Fruit fly (Drosophila melanogaster) whole organism, embryonic: ENCODE data around the gene Hexo1.
A peak's percentile ranks its signal among the peaks of the same experiment; 100 is the strongest.

Experiments used
- CG10431 ChIP-seq: fragments of 200-800 bp; sonication (Bioruptor generic); optimal IDR thresholded peaks from 3 replicates; lab custom pipeline; 2018; ENCODE audit warnings: missing biosample characterization, mild to moderate bottlenecking, missing genetic modification characterization
- CG10654 ChIP-seq: fragments of 200-800 bp; sonication (Bioruptor generic); optimal IDR thresholded peaks from 2 replicates; lab custom pipeline; 2016; ENCODE audit warnings: missing biosample characterization, missing genetic modification characterization
- CG11247 ChIP-seq: fragments of 200-800 bp; sonication (Bioruptor generic); IDR thresholded peaks from 2 replicates; pipeline ENCODE4 v1.3.6; 2022; ENCODE audit warnings: missing biosample characterization, missing genetic modification characterization
- CG12155 ChIP-seq: fragments of 200-800 bp; sonication (Bioruptor generic); optimal IDR thresholded peaks from 3 replicates; lab custom pipeline; 2016; ENCODE audit warnings: missing biosample characterization, missing genetic modification characterization
- CG13424 ChIP-seq: fragments of 200-800 bp; sonication (Bioruptor generic); optimal IDR thresholded peaks from 2 replicates; lab custom pipeline; 2019; ENCODE audit warnings: missing biosample characterization, mild to moderate bottlenecking, missing genetic modification characterization, moderate library complexity
- CG1602 ChIP-seq: fragments of 200-800 bp; sonication (Bioruptor generic); optimal IDR thresholded peaks from 3 replicates; lab custom pipeline; 2016; ENCODE audit warnings: missing biosample characterization, missing genetic modification characterization
- CG17186 ChIP-seq: fragments of 200-800 bp; sonication (Bioruptor generic); optimal IDR thresholded peaks from 3 replicates; lab custom pipeline; 2017; ENCODE audit warnings: missing biosample characterization, missing genetic modification reagents, missing genetic modification characterization
- CG34376 ChIP-seq: fragments of 200-800 bp; sonication (Bioruptor generic); optimal IDR thresholded peaks from 2 replicates; lab custom pipeline; 2018; ENCODE audit warnings: missing biosample characterization, mild to moderate bottlenecking, missing genetic modification characterization
- CG3995 ChIP-seq: fragments of 200-800 bp; sonication (Bioruptor generic); optimal IDR thresholded peaks from 3 replicates; lab custom pipeline; 2016; ENCODE audit warnings: missing biosample characterization, missing genetic modification characterization
- CG43689 ChIP-seq: fragments of 200-800 bp; sonication (Bioruptor generic); IDR thresholded peaks from 2 replicates; pipeline ENCODE4 v1.3.6; 2022; ENCODE audit warnings: missing biosample characterization, missing genetic modification characterization
- CG4730 ChIP-seq: fragments of 200-800 bp; sonication (Bioruptor generic); IDR thresholded peaks from 2 replicates; pipeline ENCODE4 v1.3.6; 2022; ENCODE audit warnings: missing biosample characterization, missing genetic modification characterization
- CG7556 ChIP-seq: fragments of 200-800 bp; sonication (Bioruptor generic); optimal IDR thresholded peaks from 2 replicates; lab custom pipeline; 2017; ENCODE audit warnings: missing biosample characterization, mild to moderate bottlenecking, missing genetic modification characterization
- Deaf1 ChIP-seq: fragments of 200-800 bp; optimal IDR thresholded peaks from 3 replicates; lab custom pipeline; 2019; ENCODE audit warnings: missing biosample characterization, mild to moderate bottlenecking, missing genetic modification characterization, moderate library complexity
- Dref ChIP-seq: fragments of 200-800 bp; sonication (Bioruptor generic); IDR thresholded peaks from 2 replicates; pipeline ENCODE4 v1.3.6; 2022; ENCODE audit warnings: missing biosample characterization, missing genetic modification characterization
- Drgx ChIP-seq: fragments of 200-800 bp; sonication (Bioruptor generic); IDR thresholded peaks from 2 replicates; pipeline ENCODE4 v1.3.6; 2022; ENCODE audit warnings: missing biosample characterization, missing genetic modification characterization
- E2f1 ChIP-seq: fragments of 200-800 bp; sonication (Bioruptor generic); IDR thresholded peaks from 2 replicates; pipeline ENCODE4 v1.3.6; 2022; ENCODE audit warnings: missing biosample characterization, missing genetic modification characterization
- Elba2 ChIP-seq: fragments of 200-800 bp; sonication (Bioruptor generic); optimal IDR thresholded peaks from 3 replicates; lab custom pipeline; 2016; ENCODE audit warnings: missing biosample characterization, missing genetic modification characterization
- Fer1 ChIP-seq: fragments of 200-800 bp; sonication (Bioruptor generic); optimal IDR thresholded peaks from 2 replicates; lab custom pipeline; 2017; ENCODE audit warnings: missing biosample characterization, mild to moderate bottlenecking, missing genetic modification characterization
- GATAe ChIP-seq: fragments of 200-800 bp; sonication (Bioruptor generic); conservative IDR thresholded peaks from 2 replicates; pipeline ENCODE4 v1.3.6; 2022; ENCODE audit warnings: missing biosample characterization, missing genetic modification characterization
- HmgZ ChIP-seq: fragments of 200-800 bp; sonication (Bioruptor generic); optimal IDR thresholded peaks from 2 replicates; lab custom pipeline; 2018; ENCODE audit warnings: missing biosample characterization, mild to moderate bottlenecking, missing genetic modification characterization
- Meics ChIP-seq: fragments of 200-800 bp; sonication (Bioruptor generic); optimal IDR thresholded peaks from 2 replicates; lab custom pipeline; 2017; ENCODE audit warnings: missing biosample characterization, mild to moderate bottlenecking, missing genetic modification characterization
- Rx ChIP-seq: fragments of 200-800 bp; sonication (Bioruptor generic); IDR thresholded peaks from 2 replicates; pipeline ENCODE4 v1.3.6; 2022; ENCODE audit warnings: missing biosample characterization, missing genetic modification characterization
- Sox100B ChIP-seq: fragments of 200-800 bp; sonication (Bioruptor generic); optimal IDR thresholded peaks from 3 replicates; lab custom pipeline; 2018; ENCODE audit warnings: missing biosample characterization, mild to moderate bottlenecking, missing genetic modification characterization
- Sry-β ChIP-seq: fragments of 200-800 bp; sonication (Bioruptor generic); optimal IDR thresholded peaks from 2 replicates; lab custom pipeline; 2018; ENCODE audit warnings: missing biosample characterization, mild to moderate bottlenecking, missing genetic modification characterization, moderate library complexity
- Taf1 ChIP-seq: fragments of 200-800 bp; sonication (Bioruptor generic); IDR thresholded peaks from 2 replicates; pipeline ENCODE4 v1.3.6; 2022; ENCODE audit warnings: missing biosample characterization, missing genetic modification characterization
- Tbp ChIP-seq: fragments of >200 bp; optimal IDR thresholded peaks from 2 replicates; lab custom pipeline; 2018; ENCODE audit warnings: missing biosample characterization, missing genetic modification characterization
- YL-1 ChIP-seq: fragments of 200-800 bp; sonication (Bioruptor generic); optimal IDR thresholded peaks from 3 replicates; lab custom pipeline; 2017; ENCODE audit warnings: missing biosample characterization, mild to moderate bottlenecking, missing genetic modification characterization
- abd-A ChIP-seq: fragments of 200-800 bp; sonication (Bioruptor generic); optimal IDR thresholded peaks from 3 replicates; lab custom pipeline; 2019; ENCODE audit warnings: missing biosample characterization, mild to moderate bottlenecking, missing genetic modification characterization, moderate library complexity
- ac ChIP-seq: fragments of 200-800 bp; sonication (Bioruptor generic); optimal IDR thresholded peaks from 3 replicates; lab custom pipeline; 2017; ENCODE audit warnings: missing biosample characterization, mild to moderate bottlenecking, missing genetic modification characterization
- cato ChIP-seq: fragments of 200-800 bp; sonication (Bioruptor generic); optimal IDR thresholded peaks from 2 replicates; lab custom pipeline; 2016; ENCODE audit warnings: missing biosample characterization, missing genetic modification characterization, borderline replicate concordance
- da ChIP-seq: fragments of 200-800 bp; sonication (Bioruptor generic); optimal IDR thresholded peaks from 2 replicates; lab custom pipeline; 2016; ENCODE audit warnings: missing biosample characterization, missing genetic modification characterization
- danr ChIP-seq: fragments of 200-800 bp; sonication (Bioruptor generic); IDR thresholded peaks from 2 replicates; pipeline ENCODE4 v1.3.6; 2022; ENCODE audit warnings: missing biosample characterization, missing genetic modification characterization
- dysf ChIP-seq: fragments of 200-800 bp; sonication (Bioruptor generic); IDR thresholded peaks from 3 replicates; pipeline ENCODE4 v1.3.6; 2022; ENCODE audit warnings: missing biosample characterization, missing genetic modification characterization
- fd64A ChIP-seq: fragments of 200-800 bp; sonication (Bioruptor generic); optimal IDR thresholded peaks from 3 replicates; lab custom pipeline; 2018; ENCODE audit warnings: missing biosample characterization, mild to moderate bottlenecking, missing genetic modification characterization
- gce ChIP-seq: fragments of 200-800 bp; sonication (Bioruptor generic); IDR thresholded peaks from 3 replicates; pipeline ENCODE4 v1.3.6; 2022; ENCODE audit warnings: missing biosample characterization, missing genetic modification characterization
- gsb ChIP-seq: fragments of 200-800 bp; sonication (Bioruptor generic); IDR thresholded peaks from 2 replicates; pipeline ENCODE4 v1.3.6; 2022; ENCODE audit warnings: missing biosample characterization, missing genetic modification characterization
- lbe ChIP-seq: fragments of 200-800 bp; sonication (Bioruptor generic); optimal IDR thresholded peaks from 2 replicates; lab custom pipeline; 2016; ENCODE audit warnings: missing biosample characterization, mild to moderate bottlenecking, missing genetic modification characterization
- maf-S ChIP-seq: fragments of 200-800 bp; sonication (Bioruptor generic); optimal IDR thresholded peaks from 2 replicates; lab custom pipeline; 2016; ENCODE audit warnings: missing biosample characterization, missing genetic modification characterization
- mirr ChIP-seq: fragments of 200-800 bp; sonication (Bioruptor generic); optimal IDR thresholded peaks from 3 replicates; lab custom pipeline; 2018; ENCODE audit warnings: missing biosample characterization, mild to moderate bottlenecking, missing genetic modification characterization
- nerfin-1 ChIP-seq: fragments of 200-800 bp; sonication (Bioruptor generic); optimal IDR thresholded peaks from 3 replicates; lab custom pipeline; 2019; ENCODE audit warnings: missing biosample characterization, mild to moderate bottlenecking, missing genetic modification characterization, moderate library complexity
- odd ChIP-seq: fragments of 200-800 bp; sonication (Bioruptor generic); optimal IDR thresholded peaks from 2 replicates; lab custom pipeline; 2017; ENCODE audit warnings: missing biosample characterization, mild to moderate bottlenecking, missing genetic modification characterization
- pb ChIP-seq: fragments of 200-800 bp; sonication (Bioruptor generic); optimal IDR thresholded peaks from 3 replicates; lab custom pipeline; 2016; ENCODE audit warnings: missing biosample characterization, missing genetic modification characterization
- ranshi ChIP-seq: fragments of 200-800 bp; sonication (Bioruptor generic); IDR thresholded peaks from 2 replicates; pipeline ENCODE4 v1.3.6; 2022; ENCODE audit warnings: missing biosample characterization, missing genetic modification characterization
- repo ChIP-seq: fragments of 200-800 bp; sonication (Bioruptor generic); optimal IDR thresholded peaks from 2 replicates; lab custom pipeline; 2016; ENCODE audit warnings: missing biosample characterization, missing genetic modification characterization
- schlank ChIP-seq: fragments of 200-800 bp; sonication (Bioruptor generic); optimal IDR thresholded peaks from 2 replicates; lab custom pipeline; 2018; ENCODE audit warnings: missing biosample characterization, mild to moderate bottlenecking, missing genetic modification characterization
- sd ChIP-seq: fragments of 200-800 bp; sonication (Bioruptor generic); optimal IDR thresholded peaks from 3 replicates; lab custom pipeline; 2018; ENCODE audit warnings: missing biosample characterization, mild to moderate bottlenecking, missing genetic modification characterization, moderate library complexity
- slbo ChIP-seq: fragments of 200-800 bp; sonication (Bioruptor generic); IDR thresholded peaks from 2 replicates; pipeline ENCODE4 v1.3.6; 2022; ENCODE audit warnings: missing biosample characterization, missing genetic modification characterization
- wor ChIP-seq: fragments of 200-800 bp; sonication (Bioruptor generic); IDR thresholded peaks from 2 replicates; pipeline ENCODE4 v1.3.6; 2022; ENCODE audit warnings: missing biosample characterization, missing genetic modification characterization
- zen ChIP-seq: fragments of 200-800 bp; sonication (Bioruptor generic); optimal IDR thresholded peaks from 3 replicates; lab custom pipeline; 2018; ENCODE audit warnings: missing biosample characterization, mild to moderate bottlenecking, missing genetic modification characterization, moderate library complexity
- zf30C ChIP-seq: fragments of 200-800 bp; sonication (Bioruptor generic); optimal IDR thresholded peaks from 3 replicates; lab custom pipeline; 2018; ENCODE audit warnings: missing biosample characterization, mild to moderate bottlenecking, missing genetic modification characterization

The Hexo1 gene

DNA sequence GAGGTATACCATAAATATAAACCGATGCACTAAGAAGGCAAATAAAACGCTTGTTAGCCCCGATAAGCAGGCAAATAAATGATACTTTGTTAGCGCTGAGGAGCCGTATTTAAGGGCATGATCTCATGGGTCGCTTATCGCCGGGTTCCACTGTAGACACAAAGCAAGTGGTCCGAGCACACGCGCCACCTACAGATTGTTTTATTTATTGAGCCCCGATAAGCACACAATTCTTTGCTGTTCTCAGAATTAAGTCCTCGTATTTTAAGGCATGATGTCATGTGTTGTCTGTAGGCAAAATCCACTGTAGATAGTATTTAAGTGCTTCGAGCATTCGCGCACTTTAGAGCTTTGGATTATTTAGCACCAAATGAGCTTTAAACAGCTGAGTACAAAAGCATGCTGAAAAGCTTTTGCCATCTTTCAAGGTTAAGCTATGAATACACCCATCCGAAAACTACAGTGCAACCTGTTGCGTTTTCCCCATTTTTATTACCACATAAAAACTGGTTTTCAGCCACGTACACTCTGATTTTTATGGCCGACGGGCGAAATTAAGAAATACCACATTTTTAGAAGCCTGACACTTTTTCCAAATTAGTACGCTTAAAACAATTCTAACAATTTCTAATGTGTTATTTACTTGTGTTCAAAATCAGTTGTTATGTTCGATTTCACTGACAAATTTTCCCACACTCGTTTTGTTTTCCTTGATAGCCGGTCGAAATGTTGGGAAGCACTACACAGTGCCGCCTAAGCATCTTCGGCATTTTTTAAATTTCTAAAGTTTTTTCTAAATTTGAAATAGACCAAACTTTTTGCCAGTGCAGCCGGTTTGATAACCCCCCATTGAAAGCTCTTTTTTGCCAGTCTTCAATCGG lies 48.8 kb upstream of the Hexo1 start, which contains the start of gene Sqor (continued):
- TF ChIP-seq Dref (no peak; the same call in 1 of the 2 replicates), odd (no peak), CG10654 (GFP tag; lab: Kevin White, UChicago) (peak; percentile 51), ac (GFP tag; lab: Kevin White, UChicago) (no peak), CG17186 (GFP tag; lab: Kevin White, UChicago) (peak; percentile 4), slbo (peak; percentile 87), Fer1 (GFP tag; lab: Kevin White, UChicago) (peak; percentile 89), CG3995 (GFP tag; lab: Kevin White, UChicago) (peak; percentile 63), CG34376 (GFP tag; lab: Kevin White, UChicago) (peak; percentile 89), Elba2 (GFP tag; lab: Kevin White, UChicago) (no peak), maf-S (peak; percentile 90), Sry-β (GFP tag; lab: Kevin White, UChicago) (no peak), CG43689 (GFP tag; lab: Robert Waterston, UW) (no peak; the same call in 1 of the 2 replicates), Deaf1 (tag; lab: Kevin White, UChicago) (peak; percentile 55), CG11247 (GFP tag; lab: Robert Waterston, UW) (peak; percentile 74), pb (GFP tag; lab: Kevin White, UChicago) (peak; percentile 88), YL-1 (GFP tag; lab: Kevin White, UChicago) (peak; percentile 71), ranshi (peak; percentile 59), dysf (peak; percentile 85), lbe (GFP tag; lab: Kevin White, UChicago) (peak; percentile 79), zf30C (GFP tag; lab: Kevin White, UChicago) (peak; percentile 80), Taf1 (GFP tag; lab: Robert Waterston, UW) (0 out of 2 replicates have a peak, but pooled peaks have one; percentile 35), CG4730 (GFP tag; lab: Robert Waterston, UW) (peak; percentile 76), Meics (peak; percentile 92), CG12155 (GFP tag; lab: Kevin White, UChicago) (peak; percentile 66), schlank (tag; lab: Kevin White, UChicago) (peak; percentile 76), CG1602 (GFP tag; lab: Kevin White, UChicago) (peak; percentile 66), GATAe (GFP tag; lab: Robert Waterston, UW) (peak; percentile 66), gsb (GFP tag; lab: Robert Waterston, UW) (peak; percentile 74), E2f1 (GFP tag; lab: Robert Waterston, UW) (peak; percentile 76), zen (tag; lab: Kevin White, UChicago) (no peak), HmgZ (peak; percentile 87), da (GFP tag; lab: Kevin White, UChicago) (peak; percentile 66), abd-A (tag; lab: Kevin White, UChicago) (no peak), mirr (GFP tag; lab: Kevin White, UChicago) (no peak), nerfin-1 (tag; lab: Kevin White, UChicago) (peak; percentile 44), wor (GFP tag; lab: Robert Waterston, UW) (peak; percentile 70), Rx (GFP tag; lab: Robert Waterston, UW) (peak; percentile 68), CG13424 (tag; lab: Kevin White, UChicago) (peak; percentile 92), gce (GFP tag; lab: Robert Waterston, UW) (peak; percentile 55; the same call in 1 of the 3 replicates), Sox100B (GFP tag; lab: Kevin White, UChicago) (no peak), sd (tag; lab: Kevin White, UChicago) (peak; percentile 80), Drgx (GFP tag; lab: Robert Waterston, UW) (peak; percentile 92), danr (GFP tag; lab: Robert Waterston, UW) (peak; percentile 72), CG7556 (GFP tag; lab: Kevin White, UChicago) (peak; percentile 95), fd64A (no peak), Tbp (GFP tag; lab: Kevin White, UChicago) (no peak), CG10431 (GFP tag; lab: Kevin White, UChicago) (no peak), cato (GFP tag; lab: Kevin White, UChicago) (peak; percentile 75), repo (GFP tag; lab: Kevin White, UChicago) (peak; percentile 60)
